Fruit fly (Drosophila melanogaster): ENCODE measurements around the gene Mms19.
A peak's percentile ranks its signal among the peaks of the same experiment; 100 is the strongest.

The Mms19 gene

DNA sequence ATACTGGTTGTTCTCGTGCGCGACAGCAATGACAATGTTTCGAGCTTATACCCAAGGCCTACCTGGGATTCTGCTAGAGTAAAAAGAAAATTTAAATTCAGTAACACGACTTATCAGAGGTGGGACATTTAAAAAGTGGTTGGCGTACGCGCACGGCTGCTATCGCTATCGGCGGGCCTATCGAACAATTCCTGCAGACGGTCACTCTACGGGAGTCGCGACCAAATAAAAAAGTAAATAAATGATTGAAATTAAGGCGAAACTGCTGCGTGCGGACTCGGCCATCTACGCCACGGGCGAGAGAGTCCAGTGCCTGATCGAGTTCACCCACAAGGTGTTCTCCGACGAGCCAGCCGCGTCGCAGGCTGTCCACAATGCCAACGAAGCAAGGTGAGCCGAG lies 12.9 kb upstream of the Mms19 start, which contains the start of the genes Prosbeta2R2 and CG1116:
TSS of gene Prosbeta2R2 (minus strand) at position 63 of the 400 bp plus-strand sequence.
TSS of gene CG1116 (plus strand) at position 192 of the 400 bp plus-strand sequence.
- TF ChIP-seq tj (GFP tag; optimal IDR thresholded peaks at IDR 0.05) (no peak), bab1 (GFP tag; optimal IDR thresholded peaks at IDR 0.05) (peak; percentile 11), kay (GFP tag; ENCODE audit: borderline replicate concordance) (no peak), CG5204 (GFP tag; optimal IDR thresholded peaks at IDR 0.05) (no peak), CG7045 (GFP tag; optimal IDR thresholded peaks at IDR 0.05) (no peak), cic (GFP tag; optimal IDR thresholded peaks at IDR 0.05) (no peak)

DNA sequence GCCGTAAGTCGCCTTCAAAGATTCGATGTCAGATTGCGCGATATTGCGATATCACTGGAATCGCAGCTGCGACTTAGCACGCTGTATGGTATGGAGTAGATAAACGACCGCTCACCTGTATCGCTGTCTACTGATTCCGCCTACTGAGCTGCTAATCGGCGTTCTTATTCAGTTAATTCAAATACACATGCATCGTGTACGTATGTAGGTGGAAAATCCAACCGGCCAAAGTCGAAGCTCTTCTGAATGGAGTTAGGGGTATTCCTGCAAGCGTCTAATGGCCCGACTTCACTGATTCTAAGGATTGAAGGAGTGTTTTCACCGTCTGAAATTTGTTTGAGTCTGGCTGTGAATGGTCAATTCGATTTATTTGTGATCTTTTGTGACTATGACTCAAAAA lies 9.2 kb upstream of the Mms19 start, which contains the start of gene CG2604:
TSS of gene CG2604 (minus strand) at position 231 of the 400 bp plus-strand sequence.
- TF ChIP-seq CG12768 (GFP tag; optimal IDR thresholded peaks at IDR 0.05) (peak; percentile 83), ovo (GFP tag; optimal IDR thresholded peaks at IDR 0.05) (no peak), CG1620 (GFP tag; optimal IDR thresholded peaks at IDR 0.05) (peak; percentile 32), tj (GFP tag; optimal IDR thresholded peaks at IDR 0.05) (peak; percentile 29), Crg-1 (GFP tag; optimal IDR thresholded peaks at IDR 0.05) (no peak), CG7101 (tag; optimal IDR thresholded peaks at IDR 0.05) (no peak), CG11617 (GFP tag; optimal IDR thresholded peaks at IDR 0.05) (peak; percentile 1), cic (GFP tag; optimal IDR thresholded peaks at IDR 0.05) (peak; percentile 62), kay (GFP tag; ENCODE audit: borderline replicate concordance) (no peak), CG33017 (tag; optimal IDR thresholded peaks at IDR 0.05) (peak; percentile 28), pad (GFP tag; optimal IDR thresholded peaks at IDR 0.05) (peak; percentile 25), Hr96 (GFP tag; optimal IDR thresholded peaks at IDR 0.05) (no peak), Clk (GFP tag; optimal IDR thresholded peaks at IDR 0.05) (no peak), CG5204 (GFP tag; optimal IDR thresholded peaks at IDR 0.05) (no peak), Mnt (GFP tag; optimal IDR thresholded peaks at IDR 0.05) (peak; percentile 84), CG7045 (GFP tag; optimal IDR thresholded peaks at IDR 0.05) (no peak), CG14711 (tag; optimal IDR thresholded peaks at IDR 0.05) (peak; percentile 12), bab1 (GFP tag; optimal IDR thresholded peaks at IDR 0.05) (peak; percentile 14), toe (GFP tag; optimal IDR thresholded peaks at IDR 0.05) (peak; percentile 71), cnc (optimal IDR thresholded peaks at IDR 0.05) (no peak)

DNA sequence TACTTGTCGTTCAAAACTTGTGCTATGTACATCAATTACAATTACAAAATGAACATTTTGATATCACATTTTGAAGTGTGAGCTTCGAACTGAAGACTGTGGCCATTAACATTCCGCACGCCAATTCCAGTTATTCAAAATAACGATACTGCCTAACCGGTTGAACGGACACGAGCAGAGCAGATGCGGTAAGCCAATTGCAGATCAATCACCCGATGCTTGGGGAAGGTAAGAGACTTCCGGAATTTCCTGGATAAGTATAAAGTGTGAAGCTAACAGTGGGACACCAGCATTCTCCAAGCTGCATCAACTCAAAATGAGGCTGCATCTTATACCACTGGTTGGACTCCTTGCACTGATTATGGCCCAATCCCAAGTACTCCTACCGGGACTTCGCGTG lies 8.5 kb upstream of the Mms19 start, which contains the start of gene CG14664:
TSS of gene CG14664 (plus strand) at position 301 of the 400 bp plus-strand sequence.
- TF ChIP-seq Crg-1 (GFP tag; optimal IDR thresholded peaks at IDR 0.05) (no peak), CG7045 (GFP tag; optimal IDR thresholded peaks at IDR 0.05) (no peak), CG5204 (GFP tag; optimal IDR thresholded peaks at IDR 0.05) (no peak), CG11617 (GFP tag; optimal IDR thresholded peaks at IDR 0.05) (no peak), bab1 (GFP tag; optimal IDR thresholded peaks at IDR 0.05) (no peak), ovo (GFP tag; optimal IDR thresholded peaks at IDR 0.05) (no peak), tj (GFP tag; optimal IDR thresholded peaks at IDR 0.05) (no peak), CG33017 (tag; optimal IDR thresholded peaks at IDR 0.05) (no peak), CG12768 (GFP tag; optimal IDR thresholded peaks at IDR 0.05) (no peak), CG7101 (tag; optimal IDR thresholded peaks at IDR 0.05) (no peak), CG1620 (GFP tag; optimal IDR thresholded peaks at IDR 0.05) (no peak), Clk (GFP tag; optimal IDR thresholded peaks at IDR 0.05) (no peak)

DNA sequence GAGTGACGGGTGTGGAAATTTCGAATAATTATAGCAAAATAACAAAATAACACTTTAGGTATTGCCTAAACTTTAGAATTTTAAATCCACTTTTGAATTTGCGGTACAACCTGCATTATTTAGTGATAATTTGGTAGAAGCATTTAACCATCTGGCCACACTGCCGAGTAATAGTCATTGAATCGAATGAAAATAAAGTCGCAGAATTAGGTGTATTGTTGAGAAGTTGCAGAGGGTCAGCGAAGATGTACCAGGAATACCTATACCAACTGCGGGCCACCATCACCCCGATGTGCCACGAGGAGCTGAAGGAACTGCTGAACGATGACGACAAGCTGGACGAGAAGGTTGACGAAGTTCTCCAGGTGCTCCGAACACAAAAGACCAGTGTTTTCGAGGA lies 6.3 kb upstream of the Mms19 start, which contains the start of gene Vps37B:
TSS of gene Vps37B (plus strand) at position 134 of the 400 bp plus-strand sequence.
- no peak for TF ChIP-seq CG1620 (GFP tag; optimal IDR thresholded peaks at IDR 0.05)
- no peak for TF ChIP-seq kay (GFP tag; ENCODE audit: borderline replicate concordance)
- no peak for TF ChIP-seq CG33017 (tag; optimal IDR thresholded peaks at IDR 0.05)
- no peak for TF ChIP-seq Mnt (GFP tag; optimal IDR thresholded peaks at IDR 0.05)
- no peak for TF ChIP-seq CG12768 (GFP tag; optimal IDR thresholded peaks at IDR 0.05)
- no peak for TF ChIP-seq pad (GFP tag; optimal IDR thresholded peaks at IDR 0.05)
- no peak for TF ChIP-seq CG11617 (GFP tag; optimal IDR thresholded peaks at IDR 0.05)
- TF ChIP-seq cnc (optimal IDR thresholded peaks at IDR 0.05): no peak

DNA sequence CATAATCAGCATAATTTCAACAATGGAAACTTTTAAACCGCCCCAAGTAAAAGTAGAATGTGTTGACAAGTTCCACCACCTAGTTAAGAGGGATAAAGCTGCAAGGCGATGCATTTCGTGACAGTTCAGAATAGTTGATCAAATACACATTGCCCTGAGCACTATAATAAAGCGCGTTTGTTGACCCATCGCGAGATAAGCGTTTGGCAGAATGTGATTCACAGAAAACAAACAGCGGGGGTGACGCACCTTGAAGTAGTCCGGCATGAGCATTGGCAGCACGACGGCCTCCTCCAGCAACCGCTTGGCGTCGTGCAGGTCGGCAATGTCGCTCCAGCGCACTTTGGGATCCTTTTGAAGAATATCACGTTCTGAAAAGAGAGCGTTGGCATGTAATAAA lies 2.9 kb upstream of the Mms19 start:
- TF ChIP-seq kay (GFP tag; ENCODE audit: borderline replicate concordance) (no peak), Hr96 (GFP tag; optimal IDR thresholded peaks at IDR 0.05) (no peak), cic (GFP tag; optimal IDR thresholded peaks at IDR 0.05) (peak; percentile 54), CG7045 (GFP tag; optimal IDR thresholded peaks at IDR 0.05) (peak; percentile 15), CG33017 (tag; optimal IDR thresholded peaks at IDR 0.05) (no peak), cnc (optimal IDR thresholded peaks at IDR 0.05) (no peak), tj (GFP tag; optimal IDR thresholded peaks at IDR 0.05) (no peak), toe (GFP tag; optimal IDR thresholded peaks at IDR 0.05) (no peak), CG11617 (GFP tag; optimal IDR thresholded peaks at IDR 0.05) (no peak), CG7101 (tag; optimal IDR thresholded peaks at IDR 0.05) (no peak), CG5204 (GFP tag; optimal IDR thresholded peaks at IDR 0.05) (no peak), CG1620 (GFP tag; optimal IDR thresholded peaks at IDR 0.05) (no peak), Mnt (GFP tag; optimal IDR thresholded peaks at IDR 0.05) (no peak), bab1 (GFP tag; optimal IDR thresholded peaks at IDR 0.05) (no peak), Crg-1 (GFP tag; optimal IDR thresholded peaks at IDR 0.05) (no peak), ovo (GFP tag; optimal IDR thresholded peaks at IDR 0.05) (no peak), CG12768 (GFP tag; optimal IDR thresholded peaks at IDR 0.05) (peak; percentile 6), Clk (GFP tag; optimal IDR thresholded peaks at IDR 0.05) (no peak)

DNA sequence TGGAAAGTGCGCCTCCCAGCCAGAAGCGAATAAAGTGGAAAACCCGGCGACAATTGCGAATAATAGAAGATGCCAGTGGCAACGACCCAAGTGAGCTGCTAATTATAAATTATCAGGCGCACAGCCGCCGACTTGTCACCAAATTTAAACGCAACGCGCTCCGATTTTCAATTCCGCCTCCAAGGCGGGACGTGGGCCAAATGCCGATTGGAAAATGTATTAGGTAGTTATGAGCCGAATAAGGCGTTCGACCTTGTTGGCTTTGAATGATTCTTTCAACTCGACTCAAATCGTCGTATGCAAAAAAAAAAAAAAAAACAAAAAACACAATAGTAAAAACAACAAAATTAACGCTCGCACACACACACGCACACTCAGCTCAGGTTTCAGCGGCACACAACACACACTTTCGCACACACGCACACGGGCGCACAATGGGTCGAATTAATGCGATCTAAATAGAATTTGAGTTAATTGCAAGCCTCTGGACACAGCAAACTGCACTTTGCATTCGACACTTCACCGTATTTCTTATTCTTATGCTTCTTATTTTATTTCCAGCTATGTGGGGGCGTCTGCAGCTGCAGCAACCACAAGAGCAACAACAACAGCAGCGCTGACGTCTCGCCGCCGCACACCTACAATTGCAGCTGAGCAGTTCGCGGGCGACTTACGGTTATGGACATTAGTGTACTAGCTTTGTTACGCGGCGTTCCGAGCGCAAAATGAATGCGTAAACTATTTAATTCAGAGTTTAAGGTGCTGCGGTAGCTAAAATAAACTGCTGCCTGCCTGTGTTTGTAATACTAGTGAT lies 753 bp upstream of the Mms19 start:
- TF ChIP-seq cnc (optimal IDR thresholded peaks at IDR 0.05) (no peak), tj (GFP tag; optimal IDR thresholded peaks at IDR 0.05) (peak; percentile 86), CG12768 (GFP tag; optimal IDR thresholded peaks at IDR 0.05) (peak; percentile 3), cic (GFP tag; optimal IDR thresholded peaks at IDR 0.05) (no peak)
